Worm (Caenorhabditis elegans) whole organism, late embryonic: ENCODE measurements around the gene F13E9.15.

ENCODE experiments used
- C08G9.2 ChIP-seq: sonication (generic microtip); optimal IDR thresholded peaks from 2 replicates; lab custom pipeline; 2016; ENCODE audit warnings: mild to moderate bottlenecking, missing genetic modification characterization, moderate library complexity, missing compliant biosample characterization
- C38D4.7 ChIP-seq: fragments of 200-800 bp; sonication (Bioruptor generic); optimal IDR thresholded peaks from 2 replicates; lab custom pipeline; 2018; ENCODE audit warnings: mild to moderate bottlenecking, missing genetic modification characterization, moderate library complexity, missing compliant biosample characterization
- ama-1 ChIP-seq: fragments of 150-350 bp; optimal IDR thresholded peaks from 2 replicates; lab custom pipeline; 2014
- ceh-14 ChIP-seq: sonication (generic microtip); optimal IDR thresholded peaks from 2 replicates; lab custom pipeline; 2016; ENCODE audit warnings: missing genotype, missing genetic modification characterization, missing compliant biosample characterization
- ceh-18 ChIP-seq: sonication (generic microtip); optimal IDR thresholded peaks from 2 replicates; lab custom pipeline; 2016; ENCODE audit warnings: missing genetic modification characterization, missing compliant biosample characterization
- ceh-22 ChIP-seq: sonication (generic microtip); optimal IDR thresholded peaks from 2 replicates; lab custom pipeline; 2017; ENCODE audit warnings: missing biosample characterization, missing genetic modification characterization
- ceh-30 ChIP-seq: fragments of 150-350 bp; optimal IDR thresholded peaks from 2 replicates; lab custom pipeline; 2014; ENCODE audit warnings: missing biosample characterization, missing genetic modification characterization
- ceh-31 ChIP-seq: sonication (generic microtip); optimal IDR thresholded peaks from 2 replicates; lab custom pipeline; 2016; ENCODE audit warnings: missing genetic modification characterization, missing compliant biosample characterization
- ceh-6 ChIP-seq: fragments of 200-800 bp; sonication (Bioruptor generic); optimal IDR thresholded peaks from 2 replicates; lab custom pipeline; 2018; ENCODE audit warnings: mild to moderate bottlenecking, missing genetic modification characterization, missing compliant biosample characterization
- ceh-9 ChIP-seq: sonication (generic microtip); optimal IDR thresholded peaks from 2 replicates; lab custom pipeline; 2016; ENCODE audit warnings: mild to moderate bottlenecking, missing genetic modification characterization, inconsistent platforms, missing compliant biosample characterization
- dmd-4 ChIP-seq: sonication (generic microtip); optimal IDR thresholded peaks from 2 replicates; lab custom pipeline; 2016; ENCODE audit warnings: borderline replicate concordance, missing genetic modification characterization, missing compliant biosample characterization
- dve-1 ChIP-seq: sonication (generic microtip); optimal IDR thresholded peaks from 2 replicates; lab custom pipeline; 2017; ENCODE audit warnings: antibody characterized with exemption, mild to moderate bottlenecking, missing genetic modification characterization, missing compliant biosample characterization
- elt-2 ChIP-seq: sonication (generic microtip); optimal IDR thresholded peaks from 2 replicates; lab custom pipeline; 2016; ENCODE audit warnings: missing genetic modification reagents, missing genetic modification characterization, missing compliant biosample characterization
- elt-4 ChIP-seq: sonication (generic microtip); optimal IDR thresholded peaks from 2 replicates; lab custom pipeline; 2016; ENCODE audit warnings: missing genetic modification characterization, missing compliant biosample characterization
- ets-4 ChIP-seq: sonication (generic microtip); optimal IDR thresholded peaks from 2 replicates; lab custom pipeline; 2016; ENCODE audit warnings: missing genetic modification characterization, missing compliant biosample characterization
- fax-1 ChIP-seq: sonication (generic microtip); optimal IDR thresholded peaks from 2 replicates; lab custom pipeline; 2016; ENCODE audit warnings: missing genotype, missing genetic modification characterization, missing compliant biosample characterization
- hlh-13 ChIP-seq: fragments of 200-800 bp; sonication (Bioruptor generic); optimal IDR thresholded peaks from 2 replicates; lab custom pipeline; 2018; ENCODE audit warnings: mild to moderate bottlenecking, missing genetic modification characterization, missing compliant biosample characterization
- hlh-15 ChIP-seq: sonication (generic microtip); optimal IDR thresholded peaks from 2 replicates; lab custom pipeline; 2016; ENCODE audit warnings: missing genetic modification characterization, missing compliant biosample characterization
- lin-11 ChIP-seq: fragments of 200-800 bp; sonication (Bioruptor generic); optimal IDR thresholded peaks from 2 replicates; lab custom pipeline; 2018; ENCODE audit warnings: mild to moderate bottlenecking, missing genetic modification characterization, missing compliant biosample characterization
- mec-3 ChIP-seq: sonication (generic microtip); optimal IDR thresholded peaks from 2 replicates; lab custom pipeline; 2016; ENCODE audit warnings: borderline replicate concordance, missing genetic modification characterization, missing compliant biosample characterization
- nfya-1 ChIP-seq: sonication (generic microtip); optimal IDR thresholded peaks from 2 replicates; lab custom pipeline; 2017; ENCODE audit warnings: missing genetic modification characterization, mild to moderate bottlenecking, missing compliant biosample characterization, antibody characterized with exemption, moderate library complexity
- nhr-11 ChIP-seq: fragments of 150-350 bp; optimal IDR thresholded peaks from 2 replicates; lab custom pipeline; 2014; ENCODE audit warnings: missing biosample characterization, missing genetic modification characterization
- nhr-232 ChIP-seq: sonication (generic microtip); optimal IDR thresholded peaks from 2 replicates; lab custom pipeline; 2016; ENCODE audit warnings: missing genetic modification characterization, missing compliant biosample characterization
- pag-3 ChIP-seq: sonication (generic microtip); optimal IDR thresholded peaks from 2 replicates; lab custom pipeline; 2016; ENCODE audit warnings: missing compliant biosample characterization, missing genetic modification characterization, borderline replicate concordance
- pha-2 ChIP-seq: sonication (generic microtip); optimal IDR thresholded peaks from 2 replicates; lab custom pipeline; 2017; ENCODE audit warnings: mild to moderate bottlenecking, missing genetic modification characterization, missing compliant biosample characterization
- pha-4 ChIP-seq: fragments of 150-350 bp; optimal IDR thresholded peaks from 2 replicates; lab custom pipeline; 2018; ENCODE audit warnings: missing biosample characterization, missing genetic modification reagents, missing genetic modification characterization
- pros-1 ChIP-seq: fragments of 150-350 bp; optimal IDR thresholded peaks from 2 replicates; lab custom pipeline; 2014; ENCODE audit warnings: missing biosample characterization, missing genetic modification reagents, missing genetic modification characterization
- ref-2 ChIP-seq: sonication (generic microtip); optimal IDR thresholded peaks from 2 replicates; lab custom pipeline; 2016; ENCODE audit warnings: missing genetic modification characterization, missing compliant biosample characterization
- rnt-1 ChIP-seq: sonication (generic microtip); optimal IDR thresholded peaks from 2 replicates; lab custom pipeline; 2016; ENCODE audit warnings: missing genetic modification characterization, missing compliant biosample characterization
- sdc-2 ChIP-seq: sonication (generic microtip); optimal IDR thresholded peaks from 2 replicates; lab custom pipeline; 2016; ENCODE audit warnings: missing genotype, missing genetic modification characterization, missing compliant biosample characterization
- sox-2 ChIP-seq: fragments of 200-800 bp; sonication (Bioruptor generic); IDR thresholded peaks from 2 replicates; pipeline ENCODE4 v1.3.6; 2022; ENCODE audit warnings: missing genetic modification reagents, missing genetic modification characterization, missing compliant biosample characterization
- sox-4 ChIP-seq: sonication (generic microtip); optimal IDR thresholded peaks from 2 replicates; lab custom pipeline; 2017; ENCODE audit warnings: mild to moderate bottlenecking, missing genetic modification characterization, inconsistent platforms, missing compliant biosample characterization
- syd-9 ChIP-seq: sonication (generic microtip); optimal IDR thresholded peaks from 2 replicates; lab custom pipeline; 2016; ENCODE audit warnings: mild to moderate bottlenecking, missing genetic modification characterization, moderate library complexity, missing compliant biosample characterization
- tbx-2 ChIP-seq: sonication (generic microtip); optimal IDR thresholded peaks from 2 replicates; lab custom pipeline; 2016; ENCODE audit warnings: missing genetic modification characterization, missing compliant biosample characterization
- tbx-7 ChIP-seq: sonication (generic microtip); optimal IDR thresholded peaks from 2 replicates; lab custom pipeline; 2016; ENCODE audit warnings: missing genotype, missing genetic modification characterization, missing compliant biosample characterization
- ttx-3 ChIP-seq: sonication (generic microtip); optimal IDR thresholded peaks from 2 replicates; lab custom pipeline; 2016; ENCODE audit warnings: missing genetic modification reagents, missing genetic modification characterization, missing compliant biosample characterization
- unc-42 ChIP-seq: sonication (generic microtip); optimal IDR thresholded peaks from 2 replicates; lab custom pipeline; 2016; ENCODE audit warnings: missing genotype, missing genetic modification characterization, missing compliant biosample characterization
- ztf-16 ChIP-seq: sonication (generic microtip); optimal IDR thresholded peaks from 2 replicates; lab custom pipeline; 2017; ENCODE audit warnings: missing genetic modification characterization, missing compliant biosample characterization

The F13E9.15 gene

DNA sequence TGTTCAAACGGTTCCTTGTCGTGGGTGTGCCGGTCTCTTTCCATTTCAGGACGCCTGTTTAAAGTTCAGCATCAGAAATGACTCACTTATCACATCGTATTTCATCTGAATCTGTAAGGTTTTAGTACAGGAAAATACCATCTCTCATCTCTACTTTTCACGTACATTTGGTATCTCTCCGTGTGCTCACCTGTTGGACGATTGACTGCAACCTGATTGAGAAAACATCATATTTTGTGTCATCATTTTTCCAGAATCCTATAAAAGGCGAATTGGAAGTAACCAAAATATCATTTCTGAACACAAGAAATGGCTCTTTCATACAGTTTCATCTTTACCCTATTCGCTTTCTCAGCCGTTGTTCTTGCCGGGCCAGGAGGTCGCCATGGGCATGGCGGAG lies 10.4 kb upstream of the F13E9.15 start, which contains the start of gene srlf-30:
srlf-30 (plus strand) TSS at position 301 of the 400 bp plus-strand sequence.
- TF ChIP-seq rnt-1 (tag; lab: Kevin White, UChicago) (no peak), nfya-1 (tag; lab: Kevin White, UChicago) (no peak), ama-1 (lab: Kevin White, UChicago) (no peak), sox-4 (no peak), ref-2 (tag; lab: Kevin White, UChicago) (no peak), fax-1 (no peak), ceh-22 (tag; lab: Kevin White, UChicago) (no peak), ttx-3 (tag; lab: Kevin White, UChicago) (no peak), lin-11 (no peak), pros-1 (tag; lab: Kevin White, UChicago) (no peak), unc-42 (tag; lab: Kevin White, UChicago) (no peak), nhr-11 (no peak)

DNA sequence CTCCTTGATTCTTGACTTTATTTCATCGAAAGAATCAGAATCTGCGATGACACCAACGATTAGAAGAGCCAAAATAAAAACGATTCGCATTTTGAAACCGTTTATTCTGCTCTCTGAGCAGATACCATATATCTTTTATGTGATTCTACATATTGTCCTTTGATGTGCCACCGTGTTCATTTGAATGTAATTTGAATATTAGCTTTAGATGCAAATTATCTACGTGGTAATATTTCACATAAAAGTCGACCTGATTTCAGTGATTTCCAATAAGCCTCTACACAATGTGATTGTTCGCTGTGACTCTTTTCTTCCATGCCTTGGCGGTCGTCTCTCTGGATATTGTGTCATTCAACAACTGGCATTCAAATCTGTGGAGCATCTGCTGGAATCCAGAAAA lies 9.4 kb upstream of the F13E9.15 start, which contains the start of the genes F13E9.9 and F13E9.19:
F13E9.9 (minus strand) TSS at position 101 of the 400 bp plus-strand sequence.
F13E9.19 (plus strand) TSS at position 316 of the 400 bp plus-strand sequence.
- TF ChIP-seq ets-4 (no peak), C38D4.7 (GFP tag; lab: Kevin White, UChicago) (no peak), ceh-22 (tag; lab: Kevin White, UChicago) (no peak), pha-4 (tag; lab: Kevin White, UChicago) (no peak)

DNA sequence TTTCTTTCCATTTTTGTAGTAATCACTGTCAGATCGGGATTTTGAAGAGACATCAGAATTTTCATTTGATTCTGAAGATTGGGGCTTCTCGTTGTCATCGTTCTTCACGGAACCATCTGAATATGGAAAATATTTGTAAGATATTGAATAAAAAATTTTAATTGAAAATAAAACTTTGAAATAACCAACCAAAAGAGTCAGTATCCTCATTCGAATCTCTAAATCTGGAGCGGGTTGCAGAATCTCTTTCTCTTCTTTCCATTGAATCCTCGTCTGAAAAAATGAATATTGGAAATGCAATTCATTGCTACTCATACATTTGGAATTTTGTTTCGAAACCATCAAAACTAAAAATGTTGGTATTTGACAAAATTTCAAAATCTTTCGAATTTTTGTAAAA lies 8.5 kb upstream of the F13E9.15 start:
- TF ChIP-seq ceh-18 (tag; lab: Kevin White, UChicago) (no peak), ceh-9 (tag; lab: Kevin White, UChicago) (no peak), pag-3 (tag; lab: Kevin White, UChicago) (no peak), ceh-6 (GFP tag; lab: Kevin White, UChicago) (no peak), C08G9.2 (tag; lab: Kevin White, UChicago) (no peak), syd-9 (tag; lab: Kevin White, UChicago) (no peak), sdc-2 (tag; lab: Kevin White, UChicago) (no peak), rnt-1 (tag; lab: Kevin White, UChicago) (no peak), dve-1 (tag; lab: Kevin White, UChicago) (no peak), tbx-2 (tag; lab: Kevin White, UChicago) (no peak), ceh-14 (tag; lab: Kevin White, UChicago) (no peak), ceh-30 (no peak), fax-1 (no peak), mec-3 (tag; lab: Kevin White, UChicago) (no peak), tbx-7 (no peak), elt-4 (tag; lab: Kevin White, UChicago) (no peak), hlh-15 (tag; lab: Kevin White, UChicago) (no peak)

DNA sequence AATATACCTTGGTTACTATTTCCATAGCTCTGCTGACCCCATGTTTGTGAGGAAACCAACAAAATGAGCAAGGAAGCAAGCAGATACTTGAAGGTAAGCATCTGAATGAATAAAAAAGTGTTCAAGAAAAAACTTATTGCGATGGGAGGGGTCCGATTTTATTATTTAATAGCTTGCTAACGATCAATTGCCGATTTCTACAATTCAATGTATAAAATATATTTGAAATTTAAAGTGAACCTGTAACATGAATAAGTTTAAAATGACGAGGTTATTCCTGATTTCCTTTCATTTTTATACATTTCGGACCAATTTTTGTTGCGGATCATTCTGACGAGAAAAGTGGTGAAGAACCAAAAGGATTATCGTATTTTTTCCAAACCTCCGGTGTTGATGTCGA lies 6.8 kb upstream of the F13E9.15 start, which contains the start of gene srlf-13:
srlf-13 (minus strand) TSS at position 101 of the 400 bp plus-strand sequence.
- TF ChIP-seq unc-42 (tag; lab: Kevin White, UChicago) = no peak
- no peak for TF ChIP-seq dve-1 (tag; lab: Kevin White, UChicago)
- TF ChIP-seq pha-2 (tag; lab: Kevin White, UChicago) = no peak
- no peak for TF ChIP-seq elt-2 (tag; lab: Kevin White, UChicago)
- no peak for TF ChIP-seq dmd-4
- TF ChIP-seq hlh-13 (GFP tag; lab: Kevin White, UChicago) = no peak
- no peak for TF ChIP-seq sox-4
- TF ChIP-seq C08G9.2 (tag; lab: Kevin White, UChicago) = no peak
- TF ChIP-seq ztf-16 (tag; lab: Kevin White, UChicago) = no peak
- TF ChIP-seq sox-2 (GFP tag; lab: Robert Waterston, UW) = no peak
- TF ChIP-seq ceh-31 (tag; lab: Kevin White, UChicago) = no peak
- no peak for TF ChIP-seq nhr-232 (tag; lab: Kevin White, UChicago)
- TF ChIP-seq, all 69 proteins: peak for 0
